Worm (Caenorhabditis elegans): ENCODE results near the gene scl-5.

ce11 chrIV:13093677-13094076, 29.9 kb downstream of the scl-5 start, which contains the start of the genes prcc-1 and C39E9.12:
- TF ChIP-seq klf-2 (GFP tag; conservative IDR thresholded peaks at IDR 0.05) = no peak
- TF ChIP-seq cog-1 (tag; optimal IDR thresholded peaks at IDR 0.05) = no peak
- no peak for TF ChIP-seq flt-1 (GFP tag; IDR thresholded peaks at IDR 0.05)
- no peak for TF ChIP-seq ref-1 (GFP tag; conservative IDR thresholded peaks at IDR 0.05)
- TF ChIP-seq ztf-23 (GFP tag; IDR thresholded peaks at IDR 0.05) = no peak
- TF ChIP-seq med-1 (GFP tag; optimal IDR thresholded peaks at IDR 0.05; ENCODE audit: insufficient read depth) = no peak
- TF ChIP-seq ztf-29 (GFP tag; IDR thresholded peaks at IDR 0.05) = no peak
- no peak for TF ChIP-seq tab-1 (GFP tag; IDR thresholded peaks at IDR 0.05)
- peak; percentile 75 for TF ChIP-seq T22C8.4 (GFP tag; IDR thresholded peaks at IDR 0.05)
